Worm (Caenorhabditis elegans): ENCODE results near the gene C17C3.15.

ce11 chrII:5605538-5605945, 35.1 kb downstream of the C17C3.15 start:
- TF ChIP-seq nhr-77 (tag; optimal IDR thresholded peaks at IDR 0.05) = no peak
- no peak for TF ChIP-seq aly-2 (tag; optimal IDR thresholded peaks at IDR 0.05)
- no peak for TF ChIP-seq mbf-1 (tag; optimal IDR thresholded peaks at IDR 0.05)
- no peak for TF ChIP-seq nhr-11 (tag; optimal IDR thresholded peaks at IDR 0.05)
- TF ChIP-seq ztf-11 (tag; optimal IDR thresholded peaks at IDR 0.05) = no peak
- TF ChIP-seq ama-1 (optimal IDR thresholded peaks at IDR 0.05) = no peak
- TF ChIP-seq nhr-237 (tag; optimal IDR thresholded peaks at IDR 0.05) = no peak
- no peak for TF ChIP-seq ceh-82 (tag; optimal IDR thresholded peaks at IDR 0.05)
- TF ChIP-seq R02D3.7 (tag; optimal IDR thresholded peaks at IDR 0.05) = no peak
- no peak for TF ChIP-seq lin-39 (tag; optimal IDR thresholded peaks at IDR 0.05)
- TF ChIP-seq crh-2 (tag; optimal IDR thresholded peaks at IDR 0.05) = peak; percentile 67
- no peak for TF ChIP-seq elt-3 (tag; optimal IDR thresholded peaks at IDR 0.05)
- TF ChIP-seq skn-1 (tag; optimal IDR thresholded peaks at IDR 0.05) = no peak
- TF ChIP-seq egl-27 (tag; optimal IDR thresholded peaks at IDR 0.05) = peak; percentile 82

Measured in whole organism, L2 larva.